Fruit fly (Drosophila melanogaster) whole organism, adult: ENCODE results near the gene CG1628.

ENCODE experiments used
- CG11617 ChIP-seq: fragments of 200-800 bp; sonication (Bioruptor generic); optimal IDR thresholded peaks from 2 replicates; lab custom pipeline; 2017; ENCODE audit warnings: mild to moderate bottlenecking, missing biosample characterization, missing genetic modification reagents, missing genetic modification characterization
- CG12768 ChIP-seq: fragments of 200-800 bp; sonication (Bioruptor generic); optimal IDR thresholded peaks from 2 replicates; lab custom pipeline; 2017; ENCODE audit warnings: missing biosample characterization, missing genetic modification characterization, mild to moderate bottlenecking, moderate library complexity, missing genetic modification reagents
- CG14711 ChIP-seq: fragments of 200-800 bp; sonication (Bioruptor generic); optimal IDR thresholded peaks from 2 replicates; lab custom pipeline; 2018; ENCODE audit warnings: missing biosample characterization, mild to moderate bottlenecking, missing genetic modification characterization, moderate library complexity
- CG33017 ChIP-seq: fragments of 200-800 bp; sonication (Bioruptor generic); optimal IDR thresholded peaks from 2 replicates; lab custom pipeline; 2018; ENCODE audit warnings: missing biosample characterization, mild to moderate bottlenecking, missing genetic modification characterization, moderate library complexity
- CG5204 ChIP-seq: fragments of 200-800 bp; sonication (Bioruptor generic); optimal IDR thresholded peaks from 2 replicates; lab custom pipeline; 2016; ENCODE audit warnings: missing biosample characterization, missing genetic modification characterization
- CG7045 ChIP-seq: fragments of 200-800 bp; sonication (Bioruptor generic); optimal IDR thresholded peaks from 2 replicates; lab custom pipeline; 2017; ENCODE audit warnings: missing biosample characterization, mild to moderate bottlenecking, missing genetic modification characterization
- CG7101 ChIP-seq: fragments of 200-800 bp; sonication (Bioruptor generic); optimal IDR thresholded peaks from 2 replicates; lab custom pipeline; 2018; ENCODE audit warnings: missing biosample characterization, mild to moderate bottlenecking, missing genetic modification characterization, moderate library complexity
- Clk ChIP-seq: fragments of 200-800 bp; sonication (Bioruptor generic); optimal IDR thresholded peaks from 2 replicates; lab custom pipeline; 2017; ENCODE audit warnings: missing biosample characterization, missing genetic modification characterization
- Crg-1 ChIP-seq: fragments of 200-800 bp; sonication (Bioruptor generic); optimal IDR thresholded peaks from 2 replicates; lab custom pipeline; 2016; ENCODE audit warnings: missing biosample characterization, missing genetic modification characterization
- Hr96 ChIP-seq: fragments of 200-800 bp; sonication (Bioruptor generic); optimal IDR thresholded peaks from 2 replicates; lab custom pipeline; 2016; ENCODE audit warnings: missing biosample characterization, missing genetic modification characterization
- Mnt ChIP-seq: fragments of 200-800 bp; sonication (Bioruptor generic); optimal IDR thresholded peaks from 2 replicates; lab custom pipeline; 2016; ENCODE audit warnings: missing biosample characterization, mild to moderate bottlenecking, missing genetic modification characterization
- bab1 ChIP-seq: fragments of 200-800 bp; sonication (Bioruptor generic); optimal IDR thresholded peaks from 3 replicates; lab custom pipeline; 2019; ENCODE audit warnings: missing biosample characterization, mild to moderate bottlenecking, missing genetic modification characterization, moderate library complexity
- cic ChIP-seq: fragments of 200-800 bp; sonication (Bioruptor generic); optimal IDR thresholded peaks from 2 replicates; lab custom pipeline; 2017; ENCODE audit warnings: missing biosample characterization, mild to moderate bottlenecking, missing genetic modification characterization, moderate library complexity
- cnc ChIP-seq, 2 experiments: fragments of >200 bp; optimal IDR thresholded peaks; 2 replicates each; lab custom pipeline; 2017
- kay ChIP-seq: fragments of 200-800 bp; sonication (Bioruptor generic); peaks from one replicate; lab custom pipeline; 2016; ENCODE audit warnings: missing biosample characterization, missing genetic modification characterization, borderline replicate concordance
- ovo ChIP-seq: fragments of 200-800 bp; sonication (Bioruptor generic); optimal IDR thresholded peaks from 2 replicates; lab custom pipeline; 2016; ENCODE audit warnings: missing biosample characterization, missing genetic modification characterization
- pad ChIP-seq: fragments of 200-800 bp; sonication (Bioruptor generic); optimal IDR thresholded peaks from 3 replicates; lab custom pipeline; 2017; ENCODE audit warnings: missing biosample characterization, missing genetic modification characterization, mild to moderate bottlenecking, moderate library complexity, missing genetic modification reagents
- tj ChIP-seq: fragments of 200-800 bp; sonication (Bioruptor generic); optimal IDR thresholded peaks from 3 replicates; lab custom pipeline; 2017; ENCODE audit warnings: missing biosample characterization, mild to moderate bottlenecking, missing genetic modification characterization, moderate library complexity

The CG1628 gene

DNA sequence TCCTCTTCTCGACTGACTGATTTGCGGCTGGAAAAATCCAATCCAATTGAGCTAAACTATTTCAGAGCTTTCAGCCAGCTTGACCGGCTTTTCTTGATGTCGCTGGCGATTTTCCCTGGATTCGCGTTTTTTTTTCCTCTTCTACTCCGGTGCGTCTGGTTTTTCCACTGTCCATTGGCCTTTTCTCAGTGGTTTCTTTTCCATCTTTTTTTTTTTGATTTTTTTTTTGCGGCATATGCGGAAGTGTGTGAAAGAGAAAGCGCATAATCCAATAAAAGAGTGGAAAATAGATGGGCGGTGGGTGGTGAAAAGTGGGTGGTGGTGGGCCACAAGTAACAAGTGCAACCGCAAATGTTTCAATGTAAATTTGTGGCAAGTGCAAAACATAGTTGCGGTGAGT, 44.5 kb downstream of the CG1628 start:
- TF ChIP-seq CG7101 (tag; lab: Kevin White, UChicago) (no peak), tj (GFP tag; lab: Kevin White, UChicago) (no peak), cnc (optimal IDR thresholded peaks at IDR 0.05; lab: Kevin White, UChicago) (no peak), CG12768 (GFP tag; lab: Kevin White, UChicago) (no peak), CG7045 (GFP tag; lab: Kevin White, UChicago) (no peak), Hr96 (GFP tag; lab: Kevin White, UChicago) (no peak), pad (no peak), bab1 (GFP tag; lab: Kevin White, UChicago) (no peak), CG14711 (tag; lab: Kevin White, UChicago) (no peak)

DNA sequence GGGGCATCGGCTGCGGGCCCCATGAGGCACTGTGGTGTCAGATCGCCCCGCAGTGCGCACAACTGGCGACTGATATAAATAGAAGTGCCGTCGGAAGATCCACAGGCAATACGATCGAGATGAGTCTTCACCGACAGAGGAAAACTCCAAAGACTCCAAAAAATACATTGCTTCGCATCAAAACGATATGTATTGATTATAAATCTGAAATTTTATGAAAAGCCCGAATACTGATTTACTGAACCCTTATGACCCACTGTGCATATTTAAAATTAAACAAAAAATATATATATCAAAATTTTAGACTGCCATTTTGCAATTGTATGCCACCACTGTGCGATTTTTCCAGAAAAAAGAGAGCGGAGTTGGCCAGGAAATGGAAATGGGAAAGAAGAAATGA, 45.1 kb downstream of the CG1628 start:
- no peak for TF ChIP-seq CG33017 (tag; lab: Kevin White, UChicago)
- no peak for TF ChIP-seq CG5204 (GFP tag; lab: Kevin White, UChicago)
- TF ChIP-seq CG12768 (GFP tag; lab: Kevin White, UChicago): no peak

DNA sequence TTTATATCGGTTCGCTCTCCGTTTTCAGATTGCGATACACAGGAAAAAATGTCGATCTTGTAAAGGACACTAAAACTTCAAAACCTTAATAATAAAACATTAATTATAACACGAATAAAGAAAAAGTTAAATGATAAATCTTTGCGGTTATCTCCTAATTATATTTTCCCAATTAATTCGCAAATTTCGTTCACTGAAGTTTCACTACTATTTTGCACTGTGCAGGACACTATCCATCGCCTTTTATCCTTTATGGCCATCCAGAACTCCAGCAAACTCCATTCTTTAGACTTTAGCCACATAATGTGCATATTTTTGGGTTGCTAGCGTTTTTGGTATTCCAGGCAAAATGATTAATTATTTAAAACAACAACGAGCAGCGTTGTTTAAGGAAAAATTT, 53.5 kb downstream of the CG1628 start:
- no peak for TF ChIP-seq CG33017 (tag; lab: Kevin White, UChicago)
- no peak for TF ChIP-seq ovo
- no peak for TF ChIP-seq CG11617 (GFP tag; lab: Kevin White, UChicago)
- no peak for TF ChIP-seq cic (GFP tag; lab: Kevin White, UChicago)
- TF ChIP-seq Crg-1 (GFP tag; lab: Kevin White, UChicago): no peak
- TF ChIP-seq CG5204 (GFP tag; lab: Kevin White, UChicago): no peak
- TF ChIP-seq kay: no peak
- no peak for TF ChIP-seq Mnt (GFP tag; lab: Kevin White, UChicago)
- no peak for TF ChIP-seq CG12768 (GFP tag; lab: Kevin White, UChicago)
- TF ChIP-seq CG7101 (tag; lab: Kevin White, UChicago): no peak
- no peak for TF ChIP-seq Clk (GFP tag; lab: Kevin White, UChicago)
